Worm (Caenorhabditis elegans): Measurements from ENCODE around the gene siah-1.

ce11 chrIV:3738655-3739403, 5.0 kb upstream of the siah-1 start, which contains the start of gene nape-2:
- no peak for TF ChIP-seq klf-2 (GFP tag; conservative IDR thresholded peaks at IDR 0.05)
- no peak for TF ChIP-seq med-1 (GFP tag; optimal IDR thresholded peaks at IDR 0.05; ENCODE audit: insufficient read depth)
- TF ChIP-seq ztf-23 (GFP tag; IDR thresholded peaks at IDR 0.05): no peak

All from whole organism, midembryonic.